In genomic region chr2L:723799-724531, dm6 we compare ENCODE assay signal across 4 fruit fly cellular contexts.
TF ChIP-seq lines count a peak whose summit lies in the region.

No protein-coding gene starts in this region.

- TF ChIP-seq CTCF in whole organism, embryonic (GFP tag; optimal IDR thresholded peaks at IDR 0.05; lab: Kevin White, UChicago) = no peak

TF ChIP-seq in whole organism, embryonic, 481 proteins besides CTCF, POLR2A, EP300 and RAD21:
- TF ChIP-seq slp2 (GFP tag; optimal IDR thresholded peaks at IDR 0.05; lab: Kevin White, UChicago) = no peak
- TF ChIP-seq Drgx (GFP tag; IDR thresholded peaks at IDR 0.05; lab: Robert Waterston, UW) = peak; percentile 20; the same call in 1 of the 2 replicates
TF ChIP-seq in whole organism, embryonic: peak in this region for 1.

TF ChIP-seq in whole organism, prepupa, 60 proteins besides CTCF, POLR2A, EP300 and RAD21 (continues in another document):
- no peak for TF ChIP-seq Ets21C (GFP tag; optimal IDR thresholded peaks at IDR 0.05; lab: Kevin White, UChicago)
- peak; percentile 18 for TF ChIP-seq Sox15 (GFP tag; optimal IDR thresholded peaks at IDR 0.05; lab: Kevin White, UChicago)
- TF ChIP-seq Lpt (GFP tag; optimal IDR thresholded peaks at IDR 0.05; lab: Kevin White, UChicago) = no peak
- TF ChIP-seq Ets96B (tag; optimal IDR thresholded peaks at IDR 0.05; lab: Kevin White, UChicago) = peak; percentile 74
- peak; percentile 53 for TF ChIP-seq CG3919 (GFP tag; optimal IDR thresholded peaks at IDR 0.05; lab: Kevin White, UChicago)
- TF ChIP-seq CG16779 (tag; optimal IDR thresholded peaks at IDR 0.05; lab: Kevin White, UChicago) = no peak
- no peak for TF ChIP-seq Hr38 (GFP tag; optimal IDR thresholded peaks at IDR 0.05; lab: Kevin White, UChicago)
- TF ChIP-seq fd85E (GFP tag; optimal IDR thresholded peaks at IDR 0.05; lab: Kevin White, UChicago) = no peak
- TF ChIP-seq ss (GFP tag; optimal IDR thresholded peaks at IDR 0.05; lab: Kevin White, UChicago) = peak in 1 of 2 experiments; percentile 68
- TF ChIP-seq CG6808 (GFP tag; optimal IDR thresholded peaks at IDR 0.05; lab: Kevin White, UChicago) = peak; percentile 29
- no peak for TF ChIP-seq CG31627 (GFP tag; optimal IDR thresholded peaks at IDR 0.05; lab: Kevin White, UChicago)
- TF ChIP-seq achi (GFP tag; optimal IDR thresholded peaks at IDR 0.05; lab: Kevin White, UChicago) = peak; percentile 41
- no peak for TF ChIP-seq Eip93F (GFP tag; optimal IDR thresholded peaks at IDR 0.05; lab: Kevin White, UChicago)
- peak; percentile 61 for TF ChIP-seq dsx (GFP tag; optimal IDR thresholded peaks at IDR 0.05; lab: Kevin White, UChicago; ENCODE audit: poor library complexity, severe bottlenecking)
- peak; percentile 26 for TF ChIP-seq OdsH (GFP tag; optimal IDR thresholded peaks at IDR 0.05; lab: Kevin White, UChicago)
- TF ChIP-seq CG3032 (tag; optimal IDR thresholded peaks at IDR 0.05; lab: Kevin White, UChicago) = peak; percentile 57
- 0 out of 2 replicates have a peak, but pooled peaks have one; percentile 16 for TF ChIP-seq Gug (GFP tag; IDR thresholded peaks at IDR 0.05; lab: Robert Waterston, UW)
- TF ChIP-seq net (GFP tag; optimal IDR thresholded peaks at IDR 0.05; lab: Kevin White, UChicago) = peak; percentile 20
- TF ChIP-seq CG11294 (GFP tag; IDR thresholded peaks at IDR 0.05; lab: Robert Waterston, UW) = peak; percentile 34; the same call in 1 of the 2 replicates
- peak in 1 of 2 experiments; percentile 50 for TF ChIP-seq salr (GFP tag; optimal IDR thresholded peaks at IDR 0.05; lab: Kevin White, UChicago)
- TF ChIP-seq Sox102F (GFP tag; optimal IDR thresholded peaks at IDR 0.05; lab: Kevin White, UChicago) = no peak
- TF ChIP-seq CG11762 (GFP tag; optimal IDR thresholded peaks at IDR 0.05; lab: Kevin White, UChicago; ENCODE audit: insufficient read depth) = peak; percentile 36
- no peak for TF ChIP-seq cyc (GFP tag; optimal IDR thresholded peaks at IDR 0.05; lab: Kevin White, UChicago)
- TF ChIP-seq Met (GFP tag; optimal IDR thresholded peaks at IDR 0.05; lab: Kevin White, UChicago) = no peak
- no peak for TF ChIP-seq lz (GFP tag; optimal IDR thresholded peaks at IDR 0.05; lab: Kevin White, UChicago)
- TF ChIP-seq Hr4 (GFP tag; optimal IDR thresholded peaks at IDR 0.05; lab: Kevin White, UChicago) = peak; percentile 22
- peak; percentile 45 for TF ChIP-seq CG1621 (tag; optimal IDR thresholded peaks at IDR 0.05; lab: Kevin White, UChicago)
- TF ChIP-seq CG7368 (GFP tag; optimal IDR thresholded peaks at IDR 0.05; lab: Kevin White, UChicago) = peak; percentile 8

TF ChIP-seq in whole organism, pupa, 21 proteins besides CTCF, POLR2A, EP300 and RAD21:
- TF ChIP-seq gl (tag; optimal IDR thresholded peaks at IDR 0.05; lab: Kevin White, UChicago) (peak; percentile 46), CG10348 (GFP tag; IDR thresholded peaks at IDR 0.05; lab: Robert Waterston, UW) (no peak), fd96Ca (GFP tag; IDR thresholded peaks at IDR 0.05; lab: Robert Waterston, UW) (no peak), CG17806 (tag; optimal IDR thresholded peaks at IDR 0.05; lab: Kevin White, UChicago) (peak; percentile 63), CG12605 (GFP tag; IDR thresholded peaks at IDR 0.05; lab: Robert Waterston, UW) (no peak), Pif1B (GFP tag; optimal IDR thresholded peaks at IDR 0.05; lab: Kevin White, UChicago) (peak; percentile 58), rn (GFP tag; IDR thresholded peaks at IDR 0.05; lab: Robert Waterston, UW) (peak; percentile 22; the same call in 1 of the 2 replicates), CG15710 (tag; optimal IDR thresholded peaks at IDR 0.05; lab: Kevin White, UChicago) (peak; percentile 49), CG13204 (GFP tag; optimal IDR thresholded peaks at IDR 0.05; lab: Kevin White, UChicago) (no peak), D1 (tag; optimal IDR thresholded peaks at IDR 0.05; lab: Kevin White, UChicago) (no peak), EcR (GFP tag; optimal IDR thresholded peaks at IDR 0.05; lab: Kevin White, UChicago) (peak; percentile 91), CG8301 (tag; optimal IDR thresholded peaks at IDR 0.05; lab: Kevin White, UChicago) (peak; percentile 8), CG14655 (GFP tag; optimal IDR thresholded peaks at IDR 0.05; lab: Kevin White, UChicago) (peak; percentile 43), CG32121 (GFP tag; IDR thresholded peaks at IDR 0.05; lab: Robert Waterston, UW) (no peak), CG34367 (tag; optimal IDR thresholded peaks at IDR 0.05; lab: Kevin White, UChicago) (peak; percentile 58), Pif1A (GFP tag; optimal IDR thresholded peaks at IDR 0.05; lab: Kevin White, UChicago) (peak; percentile 31), CG8159 (tag; optimal IDR thresholded peaks at IDR 0.05; lab: Kevin White, UChicago) (peak; percentile 78), CG9948 (tag; optimal IDR thresholded peaks at IDR 0.05; lab: Kevin White, UChicago) (peak; percentile 49), Snoo (tag; optimal IDR thresholded peaks at IDR 0.05; lab: Kevin White, UChicago) (no peak), Ets98B (GFP tag; IDR thresholded peaks at IDR 0.05; lab: Robert Waterston, UW) (no peak), CG4496 (GFP tag; IDR thresholded peaks at IDR 0.05; lab: Robert Waterston, UW) (peak; percentile 61; the same call in 2 of the 3 replicates)

TF ChIP-seq in whole organism, wandering third instar larva, 38 proteins besides CTCF, POLR2A, EP300 and RAD21:
- TF ChIP-seq Mio (GFP tag; optimal IDR thresholded peaks at IDR 0.05; lab: Kevin White, UChicago) (no peak), dmrt93B (GFP tag; optimal IDR thresholded peaks at IDR 0.05; lab: Kevin White, UChicago) (no peak), fru (GFP tag; optimal IDR thresholded peaks at IDR 0.05; lab: Kevin White, UChicago) (peak; percentile 12), sage (GFP tag; optimal IDR thresholded peaks at IDR 0.05; lab: Kevin White, UChicago) (no peak), h (GFP tag; optimal IDR thresholded peaks at IDR 0.05; lab: Kevin White, UChicago) (peak; percentile 10), HLH106 (tag; optimal IDR thresholded peaks at IDR 0.05; lab: Kevin White, UChicago) (no peak), Hr83 (GFP tag; optimal IDR thresholded peaks at IDR 0.05; lab: Kevin White, UChicago; ENCODE audit: poor library complexity, severe bottlenecking) (no peak), Vsx2 (GFP tag; optimal IDR thresholded peaks at IDR 0.05; lab: Kevin White, UChicago; ENCODE audit: partially characterized antibody) (no peak), psq (GFP tag; optimal IDR thresholded peaks at IDR 0.05; lab: Kevin White, UChicago) (no peak), Rel (GFP tag; optimal IDR thresholded peaks at IDR 0.05; lab: Kevin White, UChicago) (no peak), Rel (tag; optimal IDR thresholded peaks at IDR 0.05; lab: Kevin White, UChicago) (no peak), CrebA (GFP tag; optimal IDR thresholded peaks at IDR 0.05; lab: Kevin White, UChicago; ENCODE audit: borderline replicate concordance) (no peak), foxo (GFP tag; optimal IDR thresholded peaks at IDR 0.05; lab: Kevin White, UChicago) (no peak), lola (GFP tag; optimal IDR thresholded peaks at IDR 0.05; lab: Kevin White, UChicago) (no peak)

Comparison
In these comparisons a context has a peak if more than half of its experiments do, and no peak if none do; other contexts are left out.
1. Of the 7 proteins assayed by ChIP-seq in both whole organism, embryonic and whole organism, prepupa: peak only in whole organism, embryonic: none; only in whole organism, prepupa: Gug; in both: none; in neither: 6.